Fruit fly (Drosophila melanogaster): ENCODE results near the gene CG44532.

CG44532 gene

DNA sequence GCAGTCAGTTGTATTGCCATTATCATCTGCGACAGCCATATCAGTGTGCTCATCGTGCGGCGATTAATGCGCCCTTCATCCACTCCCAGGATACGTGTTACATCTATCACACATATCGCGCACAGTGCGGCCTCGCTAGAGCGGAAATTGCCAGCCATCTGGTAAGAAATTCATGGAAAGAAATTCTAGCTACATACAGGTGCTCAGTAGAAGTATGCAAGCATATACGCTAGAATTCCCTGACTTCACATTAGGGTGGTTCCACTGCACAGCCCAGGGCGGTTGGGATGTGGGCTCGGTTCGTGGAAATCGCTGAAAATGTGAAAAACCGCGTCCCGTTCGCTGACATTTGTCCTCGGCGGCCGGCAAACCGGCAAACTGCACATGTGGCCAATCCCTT lies 20.7 kb upstream of the CG44532 start (continued):
- TF ChIP-seq Chrac-16 (GFP tag; optimal IDR thresholded peaks at IDR 0.05) (peak; percentile 63), CG17829 (tag; optimal IDR thresholded peaks at IDR 0.05) (peak; percentile 70), CG7928 (GFP tag; optimal IDR thresholded peaks at IDR 0.05) (no peak), CG1603 (tag; optimal IDR thresholded peaks at IDR 0.05) (peak; percentile 86), knrl (GFP tag; IDR thresholded peaks at IDR 0.05; ENCODE audit: partially characterized antibody) (0 out of 3 replicates have a peak, but pooled peaks have one; percentile 23), lbe (GFP tag; optimal IDR thresholded peaks at IDR 0.05) (no peak), CG6854 (GFP tag; optimal IDR thresholded peaks at IDR 0.05) (peak; percentile 29), CG31388 (GFP tag; optimal IDR thresholded peaks at IDR 0.05) (no peak), wdn (GFP tag; IDR thresholded peaks at IDR 0.05) (peak; percentile 58; the same call in 1 of the 2 replicates), CG14710 (tag; optimal IDR thresholded peaks at IDR 0.05) (peak; percentile 68), sug (tag; optimal IDR thresholded peaks at IDR 0.05) (peak; percentile 21), vnd (GFP tag; IDR thresholded peaks at IDR 0.05; ENCODE audit: partially characterized antibody) (no peak), CG4360 (GFP tag; IDR thresholded peaks at IDR 0.05) (peak; percentile 58; the same call in 1 of the 2 replicates), CG7963 (GFP tag; IDR thresholded peaks at IDR 0.05; ENCODE audit: partially characterized antibody) (no peak), CG13287 (GFP tag; IDR thresholded peaks at IDR 0.05; ENCODE audit: partially characterized antibody) (no peak), gsb (GFP tag; IDR thresholded peaks at IDR 0.05) (peak; percentile 60), CG3163 (GFP tag; optimal IDR thresholded peaks at IDR 0.05) (peak; percentile 14), ems (GFP tag; optimal IDR thresholded peaks at IDR 0.05) (peak; percentile 67), Lhr (GFP tag; optimal IDR thresholded peaks at IDR 0.05) (peak; percentile 3), CoRest (tag; optimal IDR thresholded peaks at IDR 0.05) (peak; percentile 72), NC2β (GFP tag; optimal IDR thresholded peaks at IDR 0.05) (peak; percentile 72), CG17186 (GFP tag; optimal IDR thresholded peaks at IDR 0.05) (no peak), ro (GFP tag; IDR thresholded peaks at IDR 0.05) (peak; percentile 80), usp (GFP tag; optimal IDR thresholded peaks at IDR 0.05) (no peak), Med (GFP tag) (peak; percentile 96), CG10321 (GFP tag; IDR thresholded peaks at IDR 0.05) (no peak), CG4282 (GFP tag; optimal IDR thresholded peaks at IDR 0.05) (no peak), CG4328 (GFP tag; optimal IDR thresholded peaks at IDR 0.05) (peak; percentile 2), CG9876 (GFP tag; optimal IDR thresholded peaks at IDR 0.05) (peak; percentile 47), CG16813 (GFP tag; IDR thresholded peaks at IDR 0.05; ENCODE audit: partially characterized antibody) (no peak), Oli (tag; optimal IDR thresholded peaks at IDR 0.05) (peak; percentile 71), tup (GFP tag; optimal IDR thresholded peaks at IDR 0.05) (no peak), CG1024 (GFP tag; IDR thresholded peaks at IDR 0.05) (peak; percentile 50; the same call in 1 of the 2 replicates), CG14860 (GFP tag; IDR thresholded peaks at IDR 0.05; ENCODE audit: partially characterized antibody) (no peak), CHES-1-like (GFP tag; optimal IDR thresholded peaks at IDR 0.05) (peak; percentile 59), CG16815 (GFP tag; optimal IDR thresholded peaks at IDR 0.05) (peak; percentile 75), CG6791 (GFP tag; IDR thresholded peaks at IDR 0.05; ENCODE audit: partially characterized antibody) (no peak), CG8290 (GFP tag; optimal IDR thresholded peaks at IDR 0.05) (peak; percentile 61), CG8290 (tag; optimal IDR thresholded peaks at IDR 0.05) (peak in 1 of 2 experiments; percentile 8), nom (GFP tag; optimal IDR thresholded peaks at IDR 0.05) (peak; percentile 79), dysf (GFP tag; IDR thresholded peaks at IDR 0.05) (peak; percentile 89), oc (tag; optimal IDR thresholded peaks at IDR 0.05) (peak; percentile 61), Meics (GFP tag; optimal IDR thresholded peaks at IDR 0.05) (peak; percentile 69), CG14014 (GFP tag; IDR thresholded peaks at IDR 0.05) (peak; percentile 79), H2.0 (GFP tag; IDR thresholded peaks at IDR 0.05) (peak; percentile 86), hb (GFP tag; IDR thresholded peaks at IDR 0.05; ENCODE audit: partially characterized antibody) (0 out of 3 replicates have a peak, but pooled peaks have one; percentile 24), PHDP (tag; optimal IDR thresholded peaks at IDR 0.05) (peak; percentile 53), dan (GFP tag; IDR thresholded peaks at IDR 0.05) (peak; percentile 76), CG11723 (GFP tag; optimal IDR thresholded peaks at IDR 0.05) (peak; percentile 41), Optix (GFP tag; IDR thresholded peaks at IDR 0.05) (peak; percentile 87)
